Worm (Caenorhabditis elegans) whole organism, L4 larva: ENCODE data around the gene lips-17.

Experiments
- F49E8.2 ChIP-seq: sonication (generic microtip); optimal IDR thresholded peaks from 2 replicates; lab custom pipeline; 2016; ENCODE audit warnings: missing compliant biosample characterization, mild to moderate bottlenecking, missing genetic modification characterization, borderline replicate concordance
- ceh-62 ChIP-seq: sonication (generic microtip); optimal IDR thresholded peaks from 2 replicates; lab custom pipeline; 2017; ENCODE audit warnings: missing biosample characterization, missing genetic modification characterization

DNA sequence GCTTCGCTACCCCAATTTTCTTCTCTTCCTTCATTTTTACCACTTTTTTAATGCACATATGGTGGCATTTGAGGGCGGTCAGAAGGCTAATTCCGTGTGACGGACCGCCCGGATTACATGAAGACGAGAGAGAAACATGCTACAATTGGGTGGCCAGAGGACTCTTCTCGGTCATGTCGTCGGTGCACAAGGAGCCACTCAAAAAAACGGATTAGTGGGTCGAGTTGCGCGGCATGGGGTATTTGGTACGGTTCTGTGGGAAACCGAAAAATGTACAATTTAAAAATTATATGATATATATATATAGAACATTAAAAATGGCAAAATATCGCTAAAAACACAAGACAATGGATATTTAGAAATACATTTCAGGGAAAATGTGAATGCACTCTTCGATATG, 37.2 kb upstream of the lips-17 start:
- TF ChIP-seq F49E8.2 (tag; lab: Kevin White, UChicago) (no peak), ceh-62 (tag; lab: Kevin White, UChicago) (no peak)
